Fruit fly (Drosophila melanogaster) whole organism, embryonic: ENCODE data around the gene superdeath.
A peak's percentile ranks its signal among the peaks of the same experiment; 100 is the strongest.

Source experiments
- Abd-B ChIP-seq: fragments of 200-800 bp; sonication (Bioruptor generic); optimal IDR thresholded peaks from 2 replicates; lab custom pipeline; 2018; ENCODE audit warnings: missing biosample characterization, mild to moderate bottlenecking, missing genetic modification characterization, moderate library complexity
- Bteb2 ChIP-seq: fragments of 200-800 bp; sonication (Bioruptor generic); optimal IDR thresholded peaks from 2 replicates; lab custom pipeline; 2016; ENCODE audit warnings: missing biosample characterization, missing genetic modification characterization
- CG12744 ChIP-seq: fragments of 200-800 bp; sonication (Bioruptor generic); optimal IDR thresholded peaks from 2 replicates; lab custom pipeline; 2016; ENCODE audit warnings: missing biosample characterization, missing genetic modification characterization
- CG15011 ChIP-seq: fragments of 200-800 bp; sonication (Bioruptor generic); optimal IDR thresholded peaks from 3 replicates; lab custom pipeline; 2018; ENCODE audit warnings: missing biosample characterization, mild to moderate bottlenecking, missing genetic modification characterization
- CG15514 ChIP-seq: fragments of 200-800 bp; sonication (Bioruptor generic); optimal IDR thresholded peaks from 3 replicates; lab custom pipeline; 2017; ENCODE audit warnings: missing biosample characterization, missing genetic modification characterization, mild to moderate bottlenecking, moderate library complexity, missing genetic modification reagents
- CG1603 ChIP-seq: fragments of 200-800 bp; sonication (Bioruptor generic); optimal IDR thresholded peaks from 2 replicates; lab custom pipeline; 2019; ENCODE audit warnings: missing biosample characterization, mild to moderate bottlenecking, missing genetic modification characterization, moderate library complexity
- CG2875 ChIP-seq: fragments of 200-800 bp; sonication (Bioruptor generic); optimal IDR thresholded peaks from 2 replicates; lab custom pipeline; 2017; ENCODE audit warnings: missing biosample characterization, mild to moderate bottlenecking, missing genetic modification characterization, missing genetic modification reagents
- CG30020 ChIP-seq: fragments of 200-800 bp; optimal IDR thresholded peaks from 2 replicates; lab custom pipeline; 2019; ENCODE audit warnings: missing biosample characterization, mild to moderate bottlenecking, missing genetic modification characterization, moderate library complexity
- CG32772 ChIP-seq: fragments of 200-800 bp; sonication (Bioruptor generic); IDR thresholded peaks from 2 replicates; pipeline ENCODE4 v1.3.6; 2022; ENCODE audit warnings: missing biosample characterization, missing genetic modification characterization
- CG3407 ChIP-seq: fragments of 200-800 bp; sonication (Bioruptor generic); optimal IDR thresholded peaks from 2 replicates; lab custom pipeline; 2018; ENCODE audit warnings: missing biosample characterization, mild to moderate bottlenecking, missing genetic modification characterization
- CG42726 ChIP-seq: fragments of 200-800 bp; sonication (Bioruptor generic); IDR thresholded peaks from 2 replicates; pipeline ENCODE4 v1.3.6; 2022; ENCODE audit warnings: missing biosample characterization, missing genetic modification characterization; ENCODE audit not compliant: partially characterized antibody
- CG7928 ChIP-seq: fragments of 200-800 bp; sonication (Bioruptor generic); optimal IDR thresholded peaks from 2 replicates; lab custom pipeline; 2017; ENCODE audit warnings: missing biosample characterization, mild to moderate bottlenecking, missing genetic modification characterization
- CG8944 ChIP-seq: fragments of 200-800 bp; sonication (Bioruptor generic); optimal IDR thresholded peaks from 3 replicates; lab custom pipeline; 2016; ENCODE audit warnings: missing biosample characterization, missing genetic modification characterization
- Dek ChIP-seq: fragments of 200-800 bp; sonication (Bioruptor generic); optimal IDR thresholded peaks from 3 replicates; lab custom pipeline; 2019; ENCODE audit warnings: missing biosample characterization, mild to moderate bottlenecking, missing genetic modification characterization, moderate library complexity
- NC2β ChIP-seq: fragments of 200-800 bp; sonication (Bioruptor generic); optimal IDR thresholded peaks from 2 replicates; lab custom pipeline; 2016; ENCODE audit warnings: missing biosample characterization, missing genetic modification characterization
- Nf-YA ChIP-seq: fragments of 200-800 bp; sonication (Bioruptor generic); IDR thresholded peaks from 2 replicates; pipeline ENCODE4 v1.3.6; 2022; ENCODE audit warnings: missing biosample characterization, missing genetic modification characterization
- Opbp ChIP-seq: fragments of 200-800 bp; sonication (Bioruptor generic); IDR thresholded peaks from 3 replicates; pipeline ENCODE4 v1.3.6; 2022; ENCODE audit warnings: missing biosample characterization, missing genetic modification characterization; ENCODE audit not compliant: partially characterized antibody
- Sry-β ChIP-seq: fragments of 200-800 bp; sonication (Bioruptor generic); optimal IDR thresholded peaks from 2 replicates; lab custom pipeline; 2018; ENCODE audit warnings: missing biosample characterization, mild to moderate bottlenecking, missing genetic modification characterization, moderate library complexity
- ab ChIP-seq: fragments of 200-800 bp; sonication (Bioruptor generic); optimal IDR thresholded peaks from 2 replicates; lab custom pipeline; 2016; ENCODE audit warnings: missing biosample characterization, missing genetic modification characterization
- br ChIP-seq: fragments of >200 bp; optimal IDR thresholded peaks from 2 replicates; lab custom pipeline; 2017
- cato ChIP-seq: fragments of 200-800 bp; sonication (Bioruptor generic); optimal IDR thresholded peaks from 2 replicates; lab custom pipeline; 2016; ENCODE audit warnings: missing biosample characterization, missing genetic modification characterization, borderline replicate concordance
- chif ChIP-seq, 2 experiments: fragments of 200-800 bp; sonication (Bioruptor generic); optimal IDR thresholded peaks; 3 replicates each; lab custom pipeline; 2016; ENCODE audit warnings: missing biosample characterization in 2 of 2, missing genetic modification characterization in 2 of 2
- ems ChIP-seq: fragments of 200-800 bp; sonication (Bioruptor generic); optimal IDR thresholded peaks from 3 replicates; lab custom pipeline; 2016; ENCODE audit warnings: missing biosample characterization, missing genetic modification characterization
- en ChIP-seq: fragments of 200-800 bp; sonication (Bioruptor generic); optimal IDR thresholded peaks from 2 replicates; lab custom pipeline; 2016; ENCODE audit warnings: missing biosample characterization, missing genetic modification characterization
- her ChIP-seq: fragments of 200-800 bp; sonication (Bioruptor generic); optimal IDR thresholded peaks from 2 replicates; lab custom pipeline; 2016; ENCODE audit warnings: missing biosample characterization, missing genetic modification characterization
- kah ChIP-seq: fragments of 200-800 bp; sonication (Bioruptor generic); optimal IDR thresholded peaks from 2 replicates; lab custom pipeline; 2018; ENCODE audit warnings: missing biosample characterization, mild to moderate bottlenecking, missing genetic modification characterization
- lola ChIP-seq, 3 experiments: fragments of >200 bp in 2 of 3; fragments of 200-800 bp in 1 of 3; sonication (Bioruptor generic) in 1 of 3; optimal IDR thresholded peaks; 2 replicates each; lab custom pipeline; 2017 to 2019; ENCODE audit warnings: missing biosample characterization in 3 of 3, missing genetic modification characterization in 3 of 3, mild to moderate bottlenecking in 1 of 3, moderate library complexity in 1 of 3
- lov ChIP-seq, 2 experiments: fragments of 200-800 bp in 1 of 2; fragments of >200 bp in 1 of 2; sonication (Bioruptor generic) in 1 of 2; IDR thresholded peaks in 1 of 2; optimal IDR thresholded peaks in 1 of 2; 2 replicates in 1 of 2; 3 replicates in 1 of 2; pipeline versions ENCODE4 v1.3.6 to Lab custom; 2017 to 2022; ENCODE audit warnings: missing biosample characterization in 1 of 2, missing genetic modification characterization in 1 of 2
- mld ChIP-seq: fragments of 200-800 bp; sonication (Bioruptor generic); IDR thresholded peaks from 3 replicates; pipeline ENCODE4 v1.3.6; 2022; ENCODE audit warnings: missing biosample characterization, missing genetic modification characterization; ENCODE audit not compliant: partially characterized antibody
- pan ChIP-seq, 4 experiments: fragments of >200 bp in 3 of 4; fragments of 200-800 bp in 1 of 4; sonication (Bioruptor generic) in 1 of 4; optimal IDR thresholded peaks in 3 of 4; IDR thresholded peaks in 1 of 4; 2 replicates each; pipeline versions ENCODE4 v1.3.6 to Lab custom; 2017 to 2022; ENCODE audit warnings: missing biosample characterization in 2 of 4, missing genetic modification characterization in 2 of 4, mixed read lengths in 1 of 4
- pb ChIP-seq: fragments of 200-800 bp; sonication (Bioruptor generic); optimal IDR thresholded peaks from 3 replicates; lab custom pipeline; 2016; ENCODE audit warnings: missing biosample characterization, missing genetic modification characterization
- pum ChIP-seq: fragments of 200-800 bp; sonication (Bioruptor generic); optimal IDR thresholded peaks from 2 replicates; lab custom pipeline; 2016; ENCODE audit warnings: missing biosample characterization, missing genetic modification characterization
- ranshi ChIP-seq: fragments of 200-800 bp; sonication (Bioruptor generic); IDR thresholded peaks from 2 replicates; pipeline ENCODE4 v1.3.6; 2022; ENCODE audit warnings: missing biosample characterization, missing genetic modification characterization
- seq ChIP-seq: fragments of 200-800 bp; sonication (Bioruptor generic); IDR thresholded peaks from 2 replicates; pipeline ENCODE4 v1.3.6; 2022; ENCODE audit warnings: missing biosample characterization, missing genetic modification characterization
- shn ChIP-seq: fragments of 200-800 bp; sonication (Bioruptor generic); optimal IDR thresholded peaks from 3 replicates; lab custom pipeline; 2016; ENCODE audit warnings: missing biosample characterization, missing genetic modification characterization
- sim ChIP-seq: fragments of 200-800 bp; sonication (Bioruptor generic); IDR thresholded peaks from 2 replicates; pipeline ENCODE4 v1.3.6; 2022; ENCODE audit warnings: missing biosample characterization, missing genetic modification characterization
- sisA ChIP-seq: fragments of 200-800 bp; sonication (Bioruptor generic); IDR thresholded peaks from 2 replicates; pipeline ENCODE4 v1.3.6; 2022; ENCODE audit warnings: missing biosample characterization, missing genetic modification characterization
- ssp ChIP-seq: fragments of 200-800 bp; sonication (Bioruptor generic); IDR thresholded peaks from 2 replicates; pipeline ENCODE4 v1.3.6; 2022; ENCODE audit warnings: missing biosample characterization, missing genetic modification characterization
- vnd ChIP-seq: fragments of 200-800 bp; sonication (Bioruptor generic); IDR thresholded peaks from 3 replicates; pipeline ENCODE4 v1.3.6; 2022; ENCODE audit warnings: missing biosample characterization, missing genetic modification characterization; ENCODE audit not compliant: partially characterized antibody
- zf30C ChIP-seq: fragments of 200-800 bp; sonication (Bioruptor generic); optimal IDR thresholded peaks from 3 replicates; lab custom pipeline; 2018; ENCODE audit warnings: missing biosample characterization, mild to moderate bottlenecking, missing genetic modification characterization

superdeath gene

DNA sequence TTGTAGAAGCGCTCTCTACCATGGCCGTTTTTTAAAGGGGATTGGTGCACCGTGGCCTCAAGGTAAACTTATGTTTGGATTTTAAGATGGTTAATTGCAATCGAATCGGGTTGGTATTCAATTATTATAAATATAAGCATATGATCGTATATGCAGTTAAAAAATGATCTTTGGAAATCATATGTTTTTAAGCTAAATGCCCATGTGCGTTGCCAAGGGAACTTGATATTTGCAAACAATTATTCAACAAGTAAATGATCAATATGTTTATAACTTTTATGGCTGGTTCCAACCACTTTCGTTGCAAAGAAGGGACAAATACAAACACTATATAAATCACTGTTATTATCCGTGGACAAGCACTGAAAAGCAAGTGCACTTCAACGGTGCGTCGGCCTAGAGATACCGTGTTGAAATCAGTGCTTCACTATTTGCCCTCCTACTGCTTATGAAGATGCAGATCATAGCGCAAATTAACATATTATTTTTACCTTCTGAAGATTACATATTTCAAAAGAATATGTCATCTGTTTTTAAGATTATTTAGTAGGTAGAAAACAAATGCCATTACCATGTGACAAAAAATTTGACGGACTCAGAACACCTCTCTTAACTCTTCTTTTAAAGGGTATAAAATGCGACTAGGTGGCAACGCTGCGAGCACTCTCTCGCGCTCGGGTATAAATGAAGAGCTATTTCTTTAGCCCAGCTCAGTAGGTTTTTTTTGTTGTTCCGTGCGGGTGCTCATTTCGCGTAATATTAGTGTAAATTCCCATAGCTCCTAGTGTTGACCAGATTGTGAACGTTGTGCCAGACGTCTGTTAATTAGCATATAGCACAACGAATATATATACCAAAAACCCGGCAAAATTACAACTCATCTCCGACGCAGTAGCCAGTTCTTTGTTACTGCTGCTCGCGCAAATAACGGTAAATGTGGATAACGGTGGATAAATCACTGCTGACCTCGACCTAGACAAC, 19.2 kb downstream of the superdeath start, which contains the start of gene rdog (continued):
- TF ChIP-seq CG15011 (GFP tag; lab: Kevin White, UChicago) (peak; percentile 75), Nf-YA (GFP tag; lab: Robert Waterston, UW) (no peak; the same call in 1 of the 2 replicates), ems (GFP tag; lab: Kevin White, UChicago) (peak; percentile 24), CG12744 (GFP tag; lab: Kevin White, UChicago) (peak; percentile 74), CG8944 (GFP tag; lab: Kevin White, UChicago) (peak; percentile 68), CG2875 (GFP tag; lab: Kevin White, UChicago) (peak; percentile 71), en (GFP tag; lab: Kevin White, UChicago) (peak; percentile 63), pb (GFP tag; lab: Kevin White, UChicago) (peak; percentile 28), kah (GFP tag; lab: Kevin White, UChicago) (peak; percentile 59), chif (GFP tag; optimal IDR thresholded peaks at IDR 0.05; lab: Kevin White, UChicago) (peak; percentile 84 to 90), Dek (tag; lab: Kevin White, UChicago) (peak; percentile 65), Sry-β (GFP tag; lab: Kevin White, UChicago) (peak; percentile 24), CG42726 (GFP tag; lab: Robert Waterston, UW) (no peak), mld (GFP tag; lab: Robert Waterston, UW) (no peak), sim (GFP tag; lab: Robert Waterston, UW) (no peak), seq (GFP tag; lab: Robert Waterston, UW) (peak; percentile 45), CG7928 (GFP tag; lab: Kevin White, UChicago) (peak; percentile 30), Bteb2 (GFP tag; lab: Kevin White, UChicago) (peak; percentile 65), her (GFP tag; lab: Kevin White, UChicago) (peak; percentile 60), ssp (GFP tag; lab: Robert Waterston, UW) (peak; percentile 51; the same call in 1 of the 2 replicates), br (lab: Kevin White, UChicago) (no peak), zf30C (GFP tag; lab: Kevin White, UChicago) (no peak), Opbp (0 out of 3 replicates have a peak, but pooled peaks have one; percentile 46), CG3407 (GFP tag; lab: Kevin White, UChicago) (peak; percentile 13), vnd (no peak), cato (peak; percentile 54), CG32772 (no peak), Abd-B (peak; percentile 88), pan (optimal IDR thresholded peaks at IDR 0.05; lab: Kevin White, UChicago) (peak in 1 of 2 experiments; percentile 85), pan (GFP tag; optimal IDR thresholded peaks at IDR 0.05 in 1 of 2, IDR thresholded peaks at IDR 0.05 in 1 of 2) (peak; percentile 47 to 81), sisA (GFP tag; lab: Robert Waterston, UW) (peak; percentile 69), pum (GFP tag; lab: Kevin White, UChicago) (peak; percentile 83), lola (GFP tag; optimal IDR thresholded peaks at IDR 0.05; lab: Kevin White, UChicago) (peak in 1 of 3 experiments; percentile 81), NC2β (peak; percentile 85), CG1603 (tag; lab: Kevin White, UChicago) (peak; percentile 77), shn (peak; percentile 81), ab (GFP tag; lab: Kevin White, UChicago) (peak; percentile 67), lov (optimal IDR thresholded peaks at IDR 0.05; lab: Kevin White, UChicago) (no peak), lov (GFP tag; IDR thresholded peaks at IDR 0.05; lab: Robert Waterston, UW) (no peak), ranshi (GFP tag; lab: Robert Waterston, UW) (0 out of 2 replicates have a peak, but pooled peaks have one; percentile 47), CG15514 (GFP tag; lab: Kevin White, UChicago) (peak; percentile 67), CG30020 (tag; lab: Kevin White, UChicago) (peak; percentile 46)
- TF ChIP-seq, all 482 proteins: peak for 352
